Worm (Caenorhabditis elegans) whole organism, mixed stage, embryonic: ENCODE measurements around the gene E02H1.5.

Source experiments
- M03D4.4 ChIP-seq: sonication (generic microtip); optimal IDR thresholded peaks from 2 replicates; lab custom pipeline; 2017; ENCODE audit warnings: mild to moderate bottlenecking, missing genetic modification characterization, missing compliant biosample characterization
- bed-3 ChIP-seq: fragments of 200-800 bp; sonication (Bioruptor generic); optimal IDR thresholded peaks from 3 replicates; lab custom pipeline; 2018; ENCODE audit warnings: mild to moderate bottlenecking, missing genetic modification characterization, moderate library complexity, missing compliant biosample characterization
- blmp-1 ChIP-seq: fragments of 150-350 bp; optimal IDR thresholded peaks from 2 replicates; lab custom pipeline; 2014; ENCODE audit warnings: missing biosample characterization, missing genetic modification characterization
- ceh-39 ChIP-seq: fragments of 150-350 bp; optimal IDR thresholded peaks from 2 replicates; lab custom pipeline; 2014; ENCODE audit warnings: missing biosample characterization, missing genetic modification characterization
- ceh-43 ChIP-seq: fragments of 200-800 bp; sonication (Bioruptor generic); optimal IDR thresholded peaks from 2 replicates; lab custom pipeline; 2018; ENCODE audit warnings: mild to moderate bottlenecking, missing genetic modification characterization, moderate library complexity, missing compliant biosample characterization
- ceh-83 ChIP-seq: fragments of 200-800 bp; sonication (Bioruptor generic); optimal IDR thresholded peaks from 2 replicates; lab custom pipeline; 2018; ENCODE audit warnings: mild to moderate bottlenecking, missing genetic modification characterization, missing compliant biosample characterization
- ces-1 ChIP-seq: fragments of 150-350 bp; optimal IDR thresholded peaks from 2 replicates; lab custom pipeline; 2014; ENCODE audit warnings: missing biosample characterization, missing genetic modification reagents, missing genetic modification characterization
- cnd-1 ChIP-seq: fragments of 200-800 bp; sonication (Bioruptor generic); optimal IDR thresholded peaks from 2 replicates; lab custom pipeline; 2018; ENCODE audit warnings: mild to moderate bottlenecking, missing genetic modification characterization, missing compliant biosample characterization
- drap-1 ChIP-seq: fragments of 200-800 bp; sonication (Bioruptor generic); optimal IDR thresholded peaks from 3 replicates; lab custom pipeline; 2018; ENCODE audit warnings: mild to moderate bottlenecking, missing genetic modification characterization, missing compliant biosample characterization
- elt-1 ChIP-seq: sonication (generic microtip); optimal IDR thresholded peaks from 2 replicates; lab custom pipeline; 2017; ENCODE audit warnings: missing genetic modification characterization, mild to moderate bottlenecking, missing compliant biosample characterization, antibody characterized with exemption, moderate library complexity, borderline replicate concordance; ENCODE audit not compliant: insufficient read depth
- elt-3 ChIP-seq: fragments of 150-350 bp; optimal IDR thresholded peaks from 2 replicates; lab custom pipeline; 2014; ENCODE audit warnings: missing biosample characterization, missing genetic modification characterization
- flh-1 ChIP-seq: fragments of 200-800 bp; sonication (Bioruptor generic); optimal IDR thresholded peaks from 2 replicates; lab custom pipeline; 2018; ENCODE audit warnings: mild to moderate bottlenecking, missing genetic modification characterization, moderate library complexity, missing compliant biosample characterization
- ham-2 ChIP-seq: fragments of 200-800 bp; sonication (Bioruptor generic); optimal IDR thresholded peaks from 2 replicates; lab custom pipeline; 2018; ENCODE audit warnings: mild to moderate bottlenecking, missing genetic modification characterization, missing compliant biosample characterization
- hlh-1 ChIP-seq: fragments of 150-350 bp; optimal IDR thresholded peaks from 2 replicates; lab custom pipeline; 2014; ENCODE audit warnings: missing biosample characterization, missing genetic modification reagents, missing genetic modification characterization
- lin-13 ChIP-seq: fragments of 150-350 bp; optimal IDR thresholded peaks from 2 replicates; lab custom pipeline; 2014; ENCODE audit warnings: missing biosample characterization, missing genetic modification characterization
- lin-32 ChIP-seq: fragments of 200-800 bp; sonication (Bioruptor generic); optimal IDR thresholded peaks from 2 replicates; lab custom pipeline; 2018; ENCODE audit warnings: mild to moderate bottlenecking, missing genetic modification characterization, missing compliant biosample characterization
- lsy-2 ChIP-seq: fragments of 150-350 bp; optimal IDR thresholded peaks from 2 replicates; lab custom pipeline; 2014; ENCODE audit warnings: missing biosample characterization, missing genetic modification characterization
- mab-5 ChIP-seq: fragments of 150-350 bp; optimal IDR thresholded peaks from 2 replicates; lab custom pipeline; 2014; ENCODE audit warnings: missing biosample characterization, missing genetic modification characterization
- mep-1 ChIP-seq: fragments of 150-350 bp; optimal IDR thresholded peaks from 2 replicates; lab custom pipeline; 2017; ENCODE audit warnings: missing biosample characterization, missing genetic modification reagents, missing genetic modification characterization, inconsistent platforms
- mls-2 ChIP-seq: sonication (generic microtip); optimal IDR thresholded peaks from 2 replicates; lab custom pipeline; 2016; ENCODE audit warnings: mild to moderate bottlenecking, missing genetic modification characterization, moderate library complexity, missing compliant biosample characterization
- nhr-12 ChIP-seq: fragments of 150-350 bp; optimal IDR thresholded peaks from 2 replicates; lab custom pipeline; 2014; ENCODE audit warnings: missing biosample characterization, missing genetic modification characterization
- nhr-2 ChIP-seq: fragments of 150-350 bp; optimal IDR thresholded peaks from 2 replicates; lab custom pipeline; 2014; ENCODE audit warnings: missing biosample characterization, missing genetic modification characterization
- nhr-28 ChIP-seq: fragments of 150-350 bp; optimal IDR thresholded peaks from 2 replicates; lab custom pipeline; 2014; ENCODE audit warnings: missing biosample characterization, missing genetic modification characterization
- pha-4 ChIP-seq: fragments of 150-350 bp; optimal IDR thresholded peaks from 2 replicates; lab custom pipeline; 2018; ENCODE audit warnings: missing biosample characterization, missing genetic modification reagents, missing genetic modification characterization
- sem-2 ChIP-seq: fragments of 200-800 bp; sonication (Bioruptor generic); optimal IDR thresholded peaks from 2 replicates; lab custom pipeline; 2018; ENCODE audit warnings: mild to moderate bottlenecking, missing genetic modification characterization, missing compliant biosample characterization
- snpc-4 ChIP-seq: fragments of 150-350 bp; optimal IDR thresholded peaks from 2 replicates; lab custom pipeline; 2014; ENCODE audit warnings: missing biosample characterization, missing genetic modification characterization
- sptf-1 ChIP-seq: sonication (generic microtip); optimal IDR thresholded peaks from 2 replicates; lab custom pipeline; 2017; ENCODE audit warnings: mild to moderate bottlenecking, missing genetic modification characterization, moderate library complexity, missing compliant biosample characterization
- tbx-8 ChIP-seq: fragments of 200-800 bp; sonication (Bioruptor generic); optimal IDR thresholded peaks from 2 replicates; lab custom pipeline; 2018; ENCODE audit warnings: mild to moderate bottlenecking, missing genetic modification characterization, moderate library complexity, missing compliant biosample characterization
- unc-120 ChIP-seq: sonication (generic microtip); optimal IDR thresholded peaks from 2 replicates; lab custom pipeline; 2017; ENCODE audit warnings: missing genetic modification characterization, missing compliant biosample characterization; ENCODE audit not compliant: poor library complexity, severe bottlenecking
- unc-39 ChIP-seq: fragments of 150-350 bp; optimal IDR thresholded peaks from 2 replicates; lab custom pipeline; 2014; ENCODE audit warnings: missing biosample characterization, missing genetic modification characterization
- unc-62 ChIP-seq: fragments of 150-350 bp; optimal IDR thresholded peaks from 2 replicates; lab custom pipeline; 2014; ENCODE audit warnings: missing biosample characterization, missing genetic modification reagents, missing genetic modification characterization
- zip-8 ChIP-seq: fragments of 150-350 bp; optimal IDR thresholded peaks from 2 replicates; lab custom pipeline; 2014; ENCODE audit warnings: missing biosample characterization, missing genetic modification characterization
- ztf-11 ChIP-seq: fragments of 150-350 bp; optimal IDR thresholded peaks from 2 replicates; lab custom pipeline; 2014; ENCODE audit warnings: missing biosample characterization, missing genetic modification characterization

Gene E02H1.5

DNA sequence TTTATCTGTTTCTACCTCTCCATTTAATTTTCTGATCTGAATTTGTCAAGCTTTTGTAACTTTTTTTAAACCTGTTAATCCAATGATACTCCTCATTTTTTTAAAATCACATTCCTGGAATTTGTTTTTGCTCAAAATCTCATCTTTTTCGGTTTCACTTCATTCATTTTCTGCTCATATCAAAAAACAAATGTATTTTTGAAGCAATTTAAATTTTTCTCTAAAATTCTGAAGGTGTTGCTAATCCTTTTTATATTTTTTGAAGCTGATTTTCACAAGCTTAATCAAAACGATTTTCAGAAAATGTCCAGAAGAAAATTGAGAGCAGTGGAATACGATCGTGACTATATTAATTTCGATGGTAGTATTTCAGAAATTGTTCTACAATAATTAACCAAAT, at the start of gene E02H1.5:
E02H1.5 (plus strand) TSS at position 301 of the 400 bp plus-strand sequence.
- TF ChIP-seq bed-3 (GFP tag; lab: Kevin White, UChicago) (no peak), hlh-1 (tag; lab: Kevin White, UChicago) (no peak), nhr-12 (tag; lab: Kevin White, UChicago) (no peak), mls-2 (tag; lab: Kevin White, UChicago) (no peak), lsy-2 (no peak), M03D4.4 (no peak), mab-5 (tag; lab: Kevin White, UChicago) (no peak), lin-13 (no peak), ham-2 (no peak), pha-4 (tag; lab: Kevin White, UChicago) (no peak), nhr-28 (no peak), sptf-1 (no peak), elt-1 (no peak), zip-8 (no peak), snpc-4 (tag; lab: Kevin White, UChicago) (no peak), ceh-83 (GFP tag; lab: Kevin White, UChicago) (no peak)

DNA sequence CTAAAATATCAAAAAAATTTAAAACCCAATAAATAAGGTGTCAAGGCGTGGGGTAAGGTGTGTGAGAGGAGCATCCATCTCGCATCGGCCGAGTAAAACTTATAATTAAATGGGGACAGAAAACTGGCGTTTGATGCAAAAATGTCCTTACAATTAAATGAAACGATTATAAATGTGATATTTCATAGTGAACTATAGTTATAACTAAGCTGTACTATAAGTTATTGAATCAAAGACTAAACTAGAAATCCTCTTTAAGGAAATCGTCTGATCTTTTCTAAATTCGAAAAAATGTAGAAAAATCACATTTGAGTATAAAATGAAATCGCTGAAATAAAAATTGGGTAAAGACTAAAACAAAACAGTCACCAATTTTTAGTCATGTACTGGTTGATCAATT, 44.3 kb upstream of the E02H1.5 start, which contains the start of gene sra-6:
sra-6 (minus strand) TSS at position 101 of the 400 bp plus-strand sequence.
- no peak for TF ChIP-seq nhr-28
- no peak for TF ChIP-seq ham-2
- TF ChIP-seq nhr-2 (tag; lab: Kevin White, UChicago) = no peak
- no peak for TF ChIP-seq drap-1
- TF ChIP-seq bed-3 (GFP tag; lab: Kevin White, UChicago) = no peak
- no peak for TF ChIP-seq tbx-8 (GFP tag; lab: Kevin White, UChicago)
- TF ChIP-seq sem-2 (GFP tag; lab: Kevin White, UChicago) = no peak
- no peak for TF ChIP-seq nhr-12 (tag; lab: Kevin White, UChicago)
- no peak for TF ChIP-seq sptf-1
- TF ChIP-seq zip-8 = no peak
- no peak for TF ChIP-seq blmp-1 (tag; lab: Kevin White, UChicago)

DNA sequence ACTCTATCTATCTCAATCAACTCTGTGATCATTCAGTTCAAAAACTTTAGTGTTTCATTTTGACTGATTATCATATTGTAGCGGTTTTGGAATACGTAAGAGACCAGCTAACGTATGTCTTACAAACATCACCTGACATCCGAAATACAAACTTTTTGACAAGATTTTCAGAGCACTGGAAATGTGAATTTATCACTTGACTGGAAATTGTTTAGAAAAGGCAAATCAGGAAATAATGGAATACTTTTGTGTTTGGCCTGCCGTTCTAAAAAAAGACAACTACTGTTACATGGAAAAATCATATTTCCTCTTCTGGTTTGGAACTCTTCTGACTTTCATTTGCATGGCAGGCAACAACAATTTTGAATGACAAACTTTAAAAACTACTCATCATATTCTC, 43.5 kb upstream of the E02H1.5 start, which contains the start of gene F35H8.12:
F35H8.12 (plus strand) TSS at position 301 of the 400 bp plus-strand sequence.
- TF ChIP-seq nhr-28 (no peak), elt-3 (tag; lab: Kevin White, UChicago) (no peak), mls-2 (tag; lab: Kevin White, UChicago) (no peak), ztf-11 (tag; lab: Kevin White, UChicago) (no peak), unc-39 (tag; lab: Kevin White, UChicago) (no peak), cnd-1 (tag; lab: Kevin White, UChicago) (no peak), lin-13 (no peak), snpc-4 (tag; lab: Kevin White, UChicago) (no peak), ces-1 (GFP tag; lab: Kevin White, UChicago) (no peak), bed-3 (GFP tag; lab: Kevin White, UChicago) (no peak), unc-62 (GFP tag; lab: Kevin White, UChicago) (no peak), flh-1 (no peak)

DNA sequence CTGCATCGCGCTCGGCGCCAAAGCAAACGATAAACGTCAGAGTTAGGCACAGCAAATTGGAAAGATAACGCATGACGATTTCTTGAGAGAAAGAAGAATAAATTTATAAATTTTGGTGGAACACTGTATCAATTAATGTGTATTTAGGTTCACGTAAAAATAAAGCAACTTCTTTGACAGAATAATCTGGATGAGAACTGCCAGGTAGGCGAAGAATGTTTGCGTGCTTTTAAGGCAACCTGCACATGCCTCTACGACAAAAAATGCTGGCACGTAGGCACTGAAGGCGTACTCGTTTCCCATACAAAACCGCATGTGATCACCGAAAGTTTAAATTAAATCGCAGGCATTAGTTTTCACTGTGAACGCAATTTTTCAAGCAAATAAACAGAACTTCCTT, 41.8 kb upstream of the E02H1.5 start, which contains the start of gene F35H8.1:
F35H8.1 (minus strand) TSS at position 101 of the 400 bp plus-strand sequence.
- TF ChIP-seq unc-120 (tag; lab: Kevin White, UChicago) = no peak
- TF ChIP-seq hlh-1 (tag; lab: Kevin White, UChicago) = no peak
- TF ChIP-seq ceh-39 (tag; lab: Kevin White, UChicago) = no peak
- no peak for TF ChIP-seq mls-2 (tag; lab: Kevin White, UChicago)
- TF ChIP-seq M03D4.4 = no peak
- TF ChIP-seq flh-1 = no peak
- no peak for TF ChIP-seq ztf-11 (tag; lab: Kevin White, UChicago)
- no peak for TF ChIP-seq lin-13
- TF ChIP-seq bed-3 (GFP tag; lab: Kevin White, UChicago) = no peak
- TF ChIP-seq ceh-43 (GFP tag; lab: Kevin White, UChicago) = no peak
- TF ChIP-seq unc-62 (GFP tag; lab: Kevin White, UChicago) = no peak
- no peak for TF ChIP-seq nhr-12 (tag; lab: Kevin White, UChicago)
- TF ChIP-seq ham-2 = no peak
- no peak for TF ChIP-seq nhr-28
- no peak for TF ChIP-seq nhr-2 (tag; lab: Kevin White, UChicago)
- no peak for TF ChIP-seq blmp-1 (tag; lab: Kevin White, UChicago)
- no peak for TF ChIP-seq mep-1
- TF ChIP-seq sem-2 (GFP tag; lab: Kevin White, UChicago) = no peak
- no peak for TF ChIP-seq lin-32 (GFP tag; lab: Kevin White, UChicago)
- TF ChIP-seq elt-3 (tag; lab: Kevin White, UChicago) = no peak
